Worm (Caenorhabditis elegans): Measurements from ENCODE around the gene CD4.8.

The CD4.8 gene

ce11 chrV:5584833-5585232 lies 16.3 kb downstream of the CD4.8 start, which contains the start of gene CD4.11:
Gene CD4.11, plus strand, starts transcription at chrV:5585133.
- TF ChIP-seq nhr-76 (tag; optimal IDR thresholded peaks at IDR 0.05): no peak
- TF ChIP-seq blmp-1 (tag; optimal IDR thresholded peaks at IDR 0.05): peak; percentile 39

ce11 chrV:5584293-5584776 lies 16.8 kb downstream of the CD4.8 start, which contains the start of gene pas-6:
Gene pas-6, minus strand, starts transcription at chrV:5584343.
- peak; percentile 18 for TF ChIP-seq nhr-71 (tag; optimal IDR thresholded peaks at IDR 0.05)
- no peak for TF ChIP-seq vab-15 (tag; optimal IDR thresholded peaks at IDR 0.05)
- no peak for TF ChIP-seq C34B4.2 (tag; optimal IDR thresholded peaks at IDR 0.05)
- TF ChIP-seq tbx-2 (tag; optimal IDR thresholded peaks at IDR 0.05): no peak
- no peak for TF ChIP-seq alr-1 (tag; optimal IDR thresholded peaks at IDR 0.05; ENCODE audit: borderline replicate concordance)
- TF ChIP-seq nhr-12 (tag; optimal IDR thresholded peaks at IDR 0.05): no peak
- TF ChIP-seq efl-3 (GFP tag; optimal IDR thresholded peaks at IDR 0.05): no peak
- TF ChIP-seq ztf-4 (tag; optimal IDR thresholded peaks at IDR 0.05): no peak
- no peak for TF ChIP-seq xbp-1 (tag; optimal IDR thresholded peaks at IDR 0.05)
- no peak for TF ChIP-seq ceh-8 (GFP tag; optimal IDR thresholded peaks at IDR 0.05)
- TF ChIP-seq unc-62 (GFP tag; optimal IDR thresholded peaks at IDR 0.05): no peak
- TF ChIP-seq pqm-1 (tag; optimal IDR thresholded peaks at IDR 0.05): no peak
- TF ChIP-seq lsy-2 (tag; optimal IDR thresholded peaks at IDR 0.05): peak; percentile 93 to 98
- TF ChIP-seq nhr-11 (tag; optimal IDR thresholded peaks at IDR 0.05): no peak
- no peak for TF ChIP-seq fkh-8 (tag; optimal IDR thresholded peaks at IDR 0.05)
- TF ChIP-seq fos-1 (tag; optimal IDR thresholded peaks at IDR 0.05): no peak
- no peak for TF ChIP-seq lin-14 (GFP tag; optimal IDR thresholded peaks at IDR 0.05)
- no peak for TF ChIP-seq Y116A8C.19 (tag; optimal IDR thresholded peaks at IDR 0.05; ENCODE audit: borderline replicate concordance)
- TF ChIP-seq nhr-28 (tag; optimal IDR thresholded peaks at IDR 0.05): no peak
- no peak for TF ChIP-seq hlh-4 (tag; optimal IDR thresholded peaks at IDR 0.05)
- TF ChIP-seq F16B12.6 (tag; optimal IDR thresholded peaks at IDR 0.05): peak; percentile 85
- no peak for TF ChIP-seq nhr-237 (tag; optimal IDR thresholded peaks at IDR 0.05)
- no peak for TF ChIP-seq aly-2 (tag; optimal IDR thresholded peaks at IDR 0.05)
- TF ChIP-seq lin-35 (GFP tag; optimal IDR thresholded peaks at IDR 0.05): peak; percentile 56 to 76
- no peak for TF ChIP-seq dsc-1 (tag; optimal IDR thresholded peaks at IDR 0.05)
- no peak for TF ChIP-seq hlh-17 (GFP tag; optimal IDR thresholded peaks at IDR 0.05; ENCODE audit: borderline replicate concordance)
- peak; percentile 90 for TF ChIP-seq skn-1 (tag; optimal IDR thresholded peaks at IDR 0.05)
- peak; percentile 55 for TF ChIP-seq mep-1 (tag; optimal IDR thresholded peaks at IDR 0.05)
- no peak for TF ChIP-seq lin-13 (GFP tag; optimal IDR thresholded peaks at IDR 0.05)
- peak; percentile 52 to 63 for TF ChIP-seq efl-1 (optimal IDR thresholded peaks at IDR 0.05)
- peak; percentile 67 to 93 for TF ChIP-seq efl-1 (GFP tag; optimal IDR thresholded peaks at IDR 0.05 in 1 of 2)
- no peak for TF ChIP-seq jun-1 (tag; optimal IDR thresholded peaks at IDR 0.05)
- TF ChIP-seq elt-3 (tag; optimal IDR thresholded peaks at IDR 0.05): no peak
- TF ChIP-seq isw-1 (GFP tag; IDR thresholded peaks at IDR 0.05): no peak
- no peak for TF ChIP-seq ces-1 (GFP tag; optimal IDR thresholded peaks at IDR 0.05)
- TF ChIP-seq nhr-20 (tag; optimal IDR thresholded peaks at IDR 0.05): no peak
- peak in 1 of 3 experiments; percentile 27 for TF ChIP-seq ceh-82 (tag; optimal IDR thresholded peaks at IDR 0.05)
- no peak for TF ChIP-seq egl-13 (tag; optimal IDR thresholded peaks at IDR 0.05)
- no peak for TF ChIP-seq nhr-47 (tag; optimal IDR thresholded peaks at IDR 0.05)
- no peak for TF ChIP-seq nhr-77 (tag; optimal IDR thresholded peaks at IDR 0.05)
- TF ChIP-seq aha-1 (tag; optimal IDR thresholded peaks at IDR 0.05): no peak
- TF ChIP-seq rnt-1 (tag; optimal IDR thresholded peaks at IDR 0.05): no peak
- peak; percentile 48 for TF ChIP-seq C16A3.4 (tag; optimal IDR thresholded peaks at IDR 0.05)
- TF ChIP-seq ceh-88 (GFP tag; IDR thresholded peaks at IDR 0.05): no peak
- TF ChIP-seq pax-3 (tag; optimal IDR thresholded peaks at IDR 0.05): no peak
- no peak for TF ChIP-seq zag-1 (tag; optimal IDR thresholded peaks at IDR 0.05)
- no peak for TF ChIP-seq snpc-4 (tag; optimal IDR thresholded peaks at IDR 0.05)
- TF ChIP-seq mef-2 (tag; optimal IDR thresholded peaks at IDR 0.05): no peak
- no peak for TF ChIP-seq swsn-7 (tag; optimal IDR thresholded peaks at IDR 0.05)
- no peak for TF ChIP-seq lir-3 (tag; optimal IDR thresholded peaks at IDR 0.05; ENCODE audit: poor library complexity)

All from whole organism, L1 larva.